Worm (Caenorhabditis elegans): ENCODE measurements around the gene C52B9.19.

C52B9.19 gene

DNA sequence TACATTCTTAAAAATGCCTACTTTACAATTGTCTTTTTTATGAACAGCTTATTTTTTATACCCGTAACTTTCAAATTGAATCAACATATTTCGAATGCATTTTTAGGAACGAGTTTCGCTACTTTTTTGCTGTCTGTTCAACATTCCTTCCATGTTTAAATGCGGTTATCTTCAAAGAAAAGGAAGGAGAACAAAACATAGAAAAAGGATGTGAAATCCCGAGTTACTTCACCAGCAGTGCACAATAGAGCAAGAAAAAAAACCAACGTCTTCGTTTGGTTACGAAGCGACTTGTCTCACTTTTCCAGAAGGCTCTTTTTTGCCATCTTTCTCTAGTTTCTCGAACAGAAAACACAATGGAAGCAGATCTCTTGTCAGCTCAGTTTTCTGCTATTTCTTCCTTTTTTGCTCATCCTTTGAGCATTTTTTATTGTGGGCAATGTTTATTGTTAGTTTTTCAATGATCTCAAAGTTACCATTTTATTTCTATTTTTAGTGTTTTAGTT, 3.4 kb downstream of the C52B9.19 start, which contains the start of gene cka-2:
Gene cka-2, plus strand, starts transcription at position 456 of the 506 bp plus-strand sequence.
- TF ChIP-seq unc-42 (tag; optimal IDR thresholded peaks at IDR 0.05): peak; percentile 38
- TF ChIP-seq ceh-19 (GFP tag; optimal IDR thresholded peaks at IDR 0.05): no peak
- TF ChIP-seq ceh-45 (GFP tag; IDR thresholded peaks at IDR 0.05): no peak

DNA sequence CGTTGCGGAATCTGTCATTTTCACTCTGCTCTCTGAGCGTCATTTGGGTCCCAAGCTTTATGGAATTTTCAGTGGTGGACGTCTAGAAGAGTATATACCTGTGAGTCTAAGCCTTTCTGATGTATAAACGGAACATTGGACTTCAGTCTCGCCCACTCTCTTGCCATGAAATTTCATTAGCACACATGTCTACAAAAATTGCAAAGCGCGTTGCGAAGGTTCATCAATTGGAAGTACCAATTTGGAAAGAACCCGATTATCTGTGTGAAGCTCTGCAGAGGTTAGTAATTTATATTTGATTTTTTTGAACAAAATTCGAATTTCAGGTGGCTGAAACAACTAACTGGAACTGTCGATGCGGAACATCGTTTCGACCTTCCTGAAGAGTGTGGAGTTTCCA, 7.5 kb downstream of the C52B9.19 start:
- TF ChIP-seq pros-1 (tag; optimal IDR thresholded peaks at IDR 0.05): no peak
- no peak for TF ChIP-seq pax-1 (tag; optimal IDR thresholded peaks at IDR 0.05)
- TF ChIP-seq rnt-1 (tag; optimal IDR thresholded peaks at IDR 0.05): no peak
- no peak for TF ChIP-seq C38D4.7 (GFP tag; optimal IDR thresholded peaks at IDR 0.05)
- TF ChIP-seq ref-2 (tag; optimal IDR thresholded peaks at IDR 0.05): no peak
- no peak for TF ChIP-seq fax-1 (tag; optimal IDR thresholded peaks at IDR 0.05)
- no peak for TF ChIP-seq ceh-9 (tag; optimal IDR thresholded peaks at IDR 0.05)
- TF ChIP-seq mec-3 (tag; optimal IDR thresholded peaks at IDR 0.05; ENCODE audit: borderline replicate concordance): no peak
- no peak for TF ChIP-seq sox-2 (GFP tag; IDR thresholded peaks at IDR 0.05)
- no peak for TF ChIP-seq ceh-45 (GFP tag; IDR thresholded peaks at IDR 0.05)
- TF ChIP-seq hlh-13 (GFP tag; optimal IDR thresholded peaks at IDR 0.05): no peak
- no peak for TF ChIP-seq ceh-6 (GFP tag; optimal IDR thresholded peaks at IDR 0.05)
- TF ChIP-seq ceh-19 (GFP tag; optimal IDR thresholded peaks at IDR 0.05): no peak
- TF ChIP-seq tbx-7 (tag; optimal IDR thresholded peaks at IDR 0.05): no peak
- TF ChIP-seq K09A11.1 (tag; optimal IDR thresholded peaks at IDR 0.05; ENCODE audit: insufficient read depth): no peak
- no peak for TF ChIP-seq hlh-6 (tag; optimal IDR thresholded peaks at IDR 0.05)

DNA sequence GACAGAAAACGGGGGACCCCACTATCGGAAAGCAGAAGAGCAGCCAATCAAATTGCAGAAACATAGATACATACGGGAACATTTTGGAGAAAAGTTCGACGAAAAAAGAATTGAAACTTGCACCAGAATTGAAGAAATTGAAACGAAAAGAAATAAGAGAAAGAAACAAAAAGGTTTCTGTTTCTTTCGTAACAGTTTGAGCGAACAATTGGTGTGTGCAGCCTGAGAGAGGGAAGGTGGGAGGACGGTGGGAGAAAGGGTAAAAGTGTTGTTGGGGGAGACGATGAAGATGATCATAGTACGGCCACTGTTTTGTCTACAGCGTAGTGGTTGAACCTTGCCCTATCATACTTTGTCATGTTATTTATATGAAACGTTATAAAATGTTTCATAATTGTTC, 12.6 kb downstream of the C52B9.19 start:
- TF ChIP-seq ceh-45 (GFP tag; IDR thresholded peaks at IDR 0.05): no peak
- no peak for TF ChIP-seq lin-11 (tag; optimal IDR thresholded peaks at IDR 0.05)
- peak; percentile 40 for TF ChIP-seq che-1 (tag; optimal IDR thresholded peaks at IDR 0.05)
- no peak for TF ChIP-seq lim-6 (tag; optimal IDR thresholded peaks at IDR 0.05)

DNA sequence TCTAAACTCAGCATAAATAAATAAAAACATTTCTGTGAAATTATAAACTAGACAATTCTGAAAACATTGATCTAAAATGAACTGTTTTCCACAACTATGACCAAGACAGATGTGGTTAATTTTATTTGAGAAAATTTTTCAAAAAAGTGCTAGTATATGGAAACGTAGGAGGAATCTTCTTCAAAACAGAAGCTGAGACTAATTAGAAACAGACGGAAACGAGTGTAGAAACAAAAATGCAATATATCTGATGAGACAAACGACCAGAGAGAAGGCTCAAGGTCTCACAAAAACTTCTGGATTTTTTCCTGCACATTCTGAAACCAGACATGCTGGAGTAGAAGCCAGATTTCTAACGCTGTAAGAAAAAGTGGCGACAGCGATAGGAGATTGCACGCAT, 13.6 kb downstream of the C52B9.19 start:
- no peak for TF ChIP-seq ceh-30 (tag; optimal IDR thresholded peaks at IDR 0.05)
- no peak for TF ChIP-seq gmeb-2 (tag; optimal IDR thresholded peaks at IDR 0.05)
- no peak for TF ChIP-seq che-1 (tag; optimal IDR thresholded peaks at IDR 0.05)
- TF ChIP-seq ahr-1 (tag; optimal IDR thresholded peaks at IDR 0.05): no peak
- TF ChIP-seq K02D7.2 (tag; optimal IDR thresholded peaks at IDR 0.05): no peak
- TF ChIP-seq ceh-22 (tag; optimal IDR thresholded peaks at IDR 0.05): no peak
- no peak for TF ChIP-seq pqm-1 (tag; optimal IDR thresholded peaks at IDR 0.05)
- TF ChIP-seq ceh-6 (GFP tag; optimal IDR thresholded peaks at IDR 0.05): no peak
- no peak for TF ChIP-seq F13H6.1 (tag; optimal IDR thresholded peaks at IDR 0.05)
- TF ChIP-seq nhr-232 (tag; optimal IDR thresholded peaks at IDR 0.05): no peak
- TF ChIP-seq ceh-24 (tag; optimal IDR thresholded peaks at IDR 0.05): no peak
- TF ChIP-seq mec-3 (tag; optimal IDR thresholded peaks at IDR 0.05; ENCODE audit: borderline replicate concordance): no peak
- no peak for TF ChIP-seq zip-5 (tag; optimal IDR thresholded peaks at IDR 0.05)
- TF ChIP-seq tbx-2 (tag; optimal IDR thresholded peaks at IDR 0.05): no peak
- TF ChIP-seq fkh-10 (GFP tag; optimal IDR thresholded peaks at IDR 0.05): no peak
- no peak for TF ChIP-seq syd-9 (tag; optimal IDR thresholded peaks at IDR 0.05)

DNA sequence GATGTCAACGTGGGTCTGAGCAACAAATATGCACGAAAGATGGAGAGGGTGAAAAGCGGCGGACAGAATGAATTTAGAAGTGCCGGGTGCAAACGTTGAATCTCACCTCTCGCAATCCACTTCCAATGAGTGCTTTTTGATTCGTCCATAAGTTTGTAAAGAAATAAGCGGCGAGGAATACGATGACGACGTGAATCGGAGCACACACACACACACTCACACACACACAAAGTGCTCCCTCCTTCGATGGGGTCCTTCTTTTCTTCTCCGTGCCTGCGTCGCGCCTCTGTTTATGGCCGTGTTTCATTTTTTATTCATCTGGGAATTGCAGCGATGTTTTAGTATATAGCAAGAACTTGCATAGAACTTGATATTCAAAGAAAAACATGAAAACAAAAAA, 15.1 kb downstream of the C52B9.19 start, which contains the start of gene paf-2:
Gene paf-2, minus strand, starts transcription at position 290 of the 400 bp plus-strand sequence.
- TF ChIP-seq pax-1 (tag; optimal IDR thresholded peaks at IDR 0.05) (no peak), fkh-10 (GFP tag; optimal IDR thresholded peaks at IDR 0.05) (no peak), C08G9.2 (tag; optimal IDR thresholded peaks at IDR 0.05) (no peak), hlh-13 (GFP tag; optimal IDR thresholded peaks at IDR 0.05) (no peak), ceh-22 (tag; optimal IDR thresholded peaks at IDR 0.05) (no peak), hlh-15 (tag; optimal IDR thresholded peaks at IDR 0.05) (no peak), ets-4 (tag; optimal IDR thresholded peaks at IDR 0.05) (no peak), tbx-2 (tag; optimal IDR thresholded peaks at IDR 0.05) (no peak), unc-55 (GFP tag; optimal IDR thresholded peaks at IDR 0.05) (no peak)
